Worm (Caenorhabditis elegans) whole organism, L4 larva: ENCODE results near the gene B0244.7.
A peak's percentile ranks its signal among the peaks of the same experiment; 100 is the strongest.

Experiments
- D1046.2 ChIP-seq: fragments of 200-800 bp; sonication (Bioruptor generic); IDR thresholded peaks from 2 replicates; pipeline ENCODE4 v1.3.6; 2022; ENCODE audit warnings: missing genetic modification characterization, missing compliant biosample characterization
- F44E2.7 ChIP-seq: fragments of 200-800 bp; sonication (Bioruptor generic); IDR thresholded peaks from 2 replicates; pipeline ENCODE4 v2.1.2; 2022; ENCODE audit warnings: missing genetic modification characterization, missing compliant biosample characterization
- T26A8.4 ChIP-seq: fragments of 200-800 bp; sonication (Bioruptor generic); IDR thresholded peaks from 2 replicates; pipeline ENCODE4 v1.3.6; 2022; ENCODE audit warnings: missing genetic modification characterization, missing compliant biosample characterization
- Y105C5A.15 ChIP-seq: fragments of 200-800 bp; sonication (Bioruptor generic); IDR thresholded peaks from 2 replicates; pipeline ENCODE4 v1.3.6; 2022; ENCODE audit warnings: missing genetic modification characterization, missing compliant biosample characterization
- Y48G9A.11 ChIP-seq: fragments of 200-800 bp; sonication (Bioruptor generic); IDR thresholded peaks from 2 replicates; pipeline ENCODE4 v1.3.6; 2022; ENCODE audit warnings: missing genetic modification reagents, missing genetic modification characterization, missing compliant biosample characterization
- Y5F2A.4 ChIP-seq: fragments of 200-800 bp; sonication (Bioruptor generic); optimal IDR thresholded peaks from 2 replicates; lab custom pipeline; 2018; ENCODE audit warnings: mild to moderate bottlenecking, missing genetic modification characterization, missing compliant biosample characterization
- ZK546.5 ChIP-seq, 2 experiments: sonication (generic microtip); optimal IDR thresholded peaks; 2 replicates each; lab custom pipeline; 2017; ENCODE audit warnings: missing biosample characterization in 2 of 2, missing genetic modification characterization in 2 of 2
- arid-1 ChIP-seq: fragments of 200-800 bp; sonication (Bioruptor generic); conservative IDR thresholded peaks from 2 replicates; pipeline ENCODE4 v1.3.6; 2022; ENCODE audit warnings: missing genetic modification reagents, missing genetic modification characterization, missing compliant biosample characterization
- ceh-20 ChIP-seq: fragments of 200-800 bp; sonication (Bioruptor generic); IDR thresholded peaks from 2 replicates; pipeline ENCODE4 v1.3.6; 2022; ENCODE audit warnings: missing genetic modification reagents, missing genetic modification characterization, missing compliant biosample characterization
- ceh-44 ChIP-seq: fragments of 200-800 bp; sonication (Bioruptor generic); IDR thresholded peaks from 2 replicates; pipeline ENCODE4 v1.3.6; 2022; ENCODE audit warnings: missing genetic modification reagents, missing genetic modification characterization, missing compliant biosample characterization
- cey-2 ChIP-seq: sonication (generic microtip); optimal IDR thresholded peaks from 3 replicates; lab custom pipeline; 2017; ENCODE audit warnings: missing genetic modification characterization, mild to moderate bottlenecking, missing compliant biosample characterization, antibody characterized with exemption, borderline replicate concordance; ENCODE audit not compliant: insufficient read depth
- daf-12 ChIP-seq: fragments of 150-350 bp; optimal IDR thresholded peaks from 2 replicates; lab custom pipeline; 2014; ENCODE audit warnings: missing biosample characterization, missing genetic modification reagents, missing genetic modification characterization
- dmd-6 ChIP-seq: fragments of 200-800 bp; sonication (Bioruptor generic); IDR thresholded peaks from 2 replicates; pipeline ENCODE4 v1.3.6; 2022; ENCODE audit warnings: missing genetic modification reagents, missing genetic modification characterization, missing compliant biosample characterization
- dmd-8 ChIP-seq: fragments of 200-800 bp; sonication (Bioruptor generic); IDR thresholded peaks from 2 replicates; pipeline ENCODE4 v1.3.6; 2022; ENCODE audit warnings: missing genetic modification characterization, missing compliant biosample characterization
- dmd-9 ChIP-seq: fragments of 200-800 bp; sonication (Bioruptor generic); IDR thresholded peaks from 2 replicates; pipeline ENCODE4 v1.3.6; 2022; ENCODE audit warnings: missing genetic modification reagents, missing genetic modification characterization, missing compliant biosample characterization
- duxl-1 ChIP-seq: sonication (generic microtip); optimal IDR thresholded peaks from 2 replicates; lab custom pipeline; 2016; ENCODE audit warnings: mild to moderate bottlenecking, missing genetic modification characterization, moderate library complexity, missing compliant biosample characterization; ENCODE audit not compliant: poor library complexity
- dve-1 ChIP-seq: sonication (generic microtip); optimal IDR thresholded peaks from 2 replicates; lab custom pipeline; 2017; ENCODE audit warnings: antibody characterized with exemption, mild to moderate bottlenecking, missing genetic modification characterization, missing compliant biosample characterization; ENCODE audit not compliant: insufficient read depth
- egl-27 ChIP-seq: sonication (generic microtip); optimal IDR thresholded peaks from 3 replicates; lab custom pipeline; 2017; ENCODE audit warnings: missing biosample characterization, missing genetic modification reagents, missing genetic modification characterization
- fos-1 ChIP-seq: fragments of 150-350 bp; optimal IDR thresholded peaks from 2 replicates; lab custom pipeline; 2014; ENCODE audit warnings: missing biosample characterization, missing genetic modification characterization
- hif-1 ChIP-seq, 2 experiments: sonication (generic microtip); optimal IDR thresholded peaks; 2 replicates each; lab custom pipeline; 2016 to 2017; ENCODE audit warnings: missing compliant biosample characterization in 2 of 2, missing genetic modification characterization in 2 of 2, missing genetic modification reagents in 2 of 2, missing genotype in 2 of 2, mild to moderate bottlenecking in 1 of 2
- hmg-1.1 ChIP-seq: fragments of 200-800 bp; sonication (Bioruptor generic); IDR thresholded peaks from 2 replicates; pipeline ENCODE4 v1.3.6; 2022; ENCODE audit warnings: missing genetic modification reagents, missing genetic modification characterization, missing compliant biosample characterization
- jun-1 ChIP-seq: fragments of 150-350 bp; optimal IDR thresholded peaks from 2 replicates; lab custom pipeline; 2014; ENCODE audit warnings: missing biosample characterization, missing genetic modification reagents, missing genetic modification characterization
- lin-1 ChIP-seq: fragments of 200-800 bp; sonication (Bioruptor generic); IDR thresholded peaks from 2 replicates; pipeline ENCODE4 v1.3.6; 2022; ENCODE audit warnings: missing genetic modification reagents, missing genetic modification characterization, missing compliant biosample characterization
- lin-38 ChIP-seq: fragments of 200-800 bp; sonication (Bioruptor generic); IDR thresholded peaks from 2 replicates; pipeline ENCODE4 v1.3.6; 2022; ENCODE audit warnings: missing genetic modification reagents, missing genetic modification characterization, missing compliant biosample characterization
- madf-5 ChIP-seq, 2 experiments: fragments of 200-800 bp; sonication (Bioruptor generic); IDR thresholded peaks; 2 replicates each; pipeline ENCODE4 v1.3.6; 2022; ENCODE audit warnings: missing compliant biosample characterization in 2 of 2, missing genetic modification characterization in 2 of 2
- madf-9 ChIP-seq: fragments of 200-800 bp; sonication (Bioruptor generic); conservative IDR thresholded peaks from 2 replicates; pipeline ENCODE4 v1.3.6; 2022; ENCODE audit warnings: missing genetic modification reagents, missing genetic modification characterization, missing compliant biosample characterization
- mxl-2 ChIP-seq: fragments of 200-800 bp; sonication (Bioruptor generic); conservative IDR thresholded peaks from 2 replicates; pipeline ENCODE4 v1.3.6; 2022; ENCODE audit warnings: missing genetic modification reagents, missing genetic modification characterization, missing compliant biosample characterization
- mxl-3 ChIP-seq: fragments of 200-800 bp; sonication (Bioruptor generic); optimal IDR thresholded peaks from 2 replicates; lab custom pipeline; 2018; ENCODE audit warnings: mild to moderate bottlenecking, missing genetic modification characterization, missing compliant biosample characterization
- nhr-10 ChIP-seq: fragments of 150-350 bp; optimal IDR thresholded peaks from 2 replicates; lab custom pipeline; 2014; ENCODE audit warnings: missing biosample characterization, missing genetic modification characterization
- nhr-102 ChIP-seq: sonication (generic microtip); optimal IDR thresholded peaks from 2 replicates; lab custom pipeline; 2016; ENCODE audit warnings: mild to moderate bottlenecking, missing genetic modification characterization, moderate library complexity, missing compliant biosample characterization
- nhr-111 ChIP-seq: fragments of 200-800 bp; sonication (Bioruptor generic); optimal IDR thresholded peaks from 2 replicates; lab custom pipeline; 2018; ENCODE audit warnings: mild to moderate bottlenecking, missing genetic modification characterization, missing compliant biosample characterization
- nhr-237 ChIP-seq: sonication (generic microtip); optimal IDR thresholded peaks from 2 replicates; lab custom pipeline; 2017; ENCODE audit warnings: missing biosample characterization, missing genetic modification characterization
- nhr-42 ChIP-seq: fragments of 200-800 bp; sonication (Bioruptor generic); IDR thresholded peaks from 2 replicates; pipeline ENCODE4 v1.3.6; 2022; ENCODE audit warnings: missing genetic modification characterization, missing compliant biosample characterization
- nhr-77 ChIP-seq: fragments of 150-350 bp; optimal IDR thresholded peaks from 2 replicates; lab custom pipeline; 2014; ENCODE audit warnings: missing biosample characterization, missing genetic modification characterization
- php-3 ChIP-seq: fragments of 200-800 bp; sonication (Bioruptor generic); IDR thresholded peaks from 2 replicates; pipeline ENCODE4 v1.3.6; 2022; ENCODE audit warnings: missing genetic modification reagents, missing genetic modification characterization, missing compliant biosample characterization
- saeg-2 ChIP-seq: fragments of 200-800 bp; sonication (Bioruptor generic); IDR thresholded peaks from 2 replicates; pipeline ENCODE4 v1.3.6; 2022; ENCODE audit warnings: missing genetic modification reagents, missing genetic modification characterization, missing compliant biosample characterization
- snpc-1.2 ChIP-seq: fragments of 200-800 bp; sonication (Bioruptor generic); IDR thresholded peaks from 2 replicates; pipeline ENCODE4 v1.3.6; 2022; ENCODE audit warnings: missing genetic modification reagents, missing genetic modification characterization, missing compliant biosample characterization
- snpc-4 ChIP-seq: fragments of 150-350 bp; optimal IDR thresholded peaks from 2 replicates; lab custom pipeline; 2014; ENCODE audit warnings: missing biosample characterization, missing genetic modification characterization
- spr-1 ChIP-seq: sonication (generic microtip); optimal IDR thresholded peaks from 2 replicates; lab custom pipeline; 2016; ENCODE audit warnings: mild to moderate bottlenecking, missing genetic modification characterization, missing compliant biosample characterization
- spr-3 ChIP-seq: fragments of 200-800 bp; sonication (Bioruptor generic); optimal IDR thresholded peaks from 2 replicates; lab custom pipeline; 2018; ENCODE audit warnings: mild to moderate bottlenecking, missing genetic modification characterization, missing compliant biosample characterization
- tag-97 ChIP-seq: fragments of 200-800 bp; sonication (Bioruptor generic); IDR thresholded peaks from 2 replicates; pipeline ENCODE4 v1.3.6; 2022; ENCODE audit warnings: missing genetic modification characterization, missing compliant biosample characterization
- tra-1 ChIP-seq: fragments of 200-800 bp; sonication (Bioruptor generic); IDR thresholded peaks from 2 replicates; pipeline ENCODE4 v1.3.6; 2022; ENCODE audit warnings: missing genetic modification reagents, missing genetic modification characterization, missing compliant biosample characterization
- unc-130 ChIP-seq: sonication (generic microtip); optimal IDR thresholded peaks from 2 replicates; lab custom pipeline; 2016; ENCODE audit warnings: missing genetic modification reagents, missing genetic modification characterization, missing compliant biosample characterization
- zip-11 ChIP-seq: fragments of 200-800 bp; sonication (Bioruptor generic); IDR thresholded peaks from 2 replicates; pipeline ENCODE4 v1.3.6; 2022; ENCODE audit warnings: missing genetic modification characterization, missing compliant biosample characterization
- zip-2 ChIP-seq: fragments of 150-350 bp; optimal IDR thresholded peaks from 2 replicates; lab custom pipeline; 2014; ENCODE audit warnings: missing biosample characterization, missing genetic modification characterization
- ztf-11 ChIP-seq: fragments of 150-350 bp; optimal IDR thresholded peaks from 2 replicates; lab custom pipeline; 2014; ENCODE audit warnings: missing biosample characterization, missing genetic modification characterization

The B0244.7 gene

ce11 chrIII:5705228-5705888 is 25.9 kb upstream of the B0244.7 start, which contains the start of gene swp-1 (continued):
- no peak for TF ChIP-seq ceh-44 (GFP tag; lab: Robert Waterston, UW)
- no peak for TF ChIP-seq hmg-1.1 (GFP tag; lab: Robert Waterston, UW)
- no peak for TF ChIP-seq dmd-9 (GFP tag; lab: Robert Waterston, UW)
- no peak for TF ChIP-seq madf-5 (GFP tag; IDR thresholded peaks at IDR 0.05; lab: Robert Waterston, UW)
- TF ChIP-seq fos-1 (tag; lab: Kevin White, UChicago): no peak
- TF ChIP-seq dve-1 (tag; lab: Kevin White, UChicago): no peak
- peak; percentile 48 for TF ChIP-seq lin-38 (GFP tag; lab: Robert Waterston, UW)
- TF ChIP-seq ceh-20 (GFP tag; lab: Robert Waterston, UW): no peak
- peak; percentile 3; the same call in 1 of the 2 replicates for TF ChIP-seq Y105C5A.15 (GFP tag; lab: Robert Waterston, UW)
- TF ChIP-seq ZK546.5 (tag; optimal IDR thresholded peaks at IDR 0.05; lab: Kevin White, UChicago): no peak
- no peak for TF ChIP-seq lin-1 (GFP tag; lab: Robert Waterston, UW)
- TF ChIP-seq Y48G9A.11 (GFP tag; lab: Robert Waterston, UW): peak; percentile 33; the same call in 1 of the 2 replicates
- no peak for TF ChIP-seq cey-2
- no peak for TF ChIP-seq nhr-77 (tag; lab: Kevin White, UChicago)
- TF ChIP-seq nhr-102: no peak
- TF ChIP-seq T26A8.4 (GFP tag; lab: Robert Waterston, UW): no peak
- peak; percentile 70 for TF ChIP-seq arid-1 (GFP tag; lab: Robert Waterston, UW)
- no peak for TF ChIP-seq zip-2
- TF ChIP-seq hif-1 (tag; optimal IDR thresholded peaks at IDR 0.05; lab: Kevin White, UChicago): no peak

- TF ChIP-seq snpc-1.2 (GFP tag; lab: Robert Waterston, UW) (no peak), madf-9 (GFP tag; lab: Robert Waterston, UW) (no peak; the same call in 1 of the 2 replicates), saeg-2 (GFP tag; lab: Robert Waterston, UW) (0 out of 2 replicates have a peak, but pooled peaks have one; percentile 14), unc-130 (GFP tag; lab: Kevin White, UChicago) (peak; percentile 56), lin-1 (GFP tag; lab: Robert Waterston, UW) (no peak), F44E2.7 (GFP tag; lab: Robert Waterston, UW) (no peak), nhr-77 (tag; lab: Kevin White, UChicago) (peak; percentile 96), D1046.2 (GFP tag; lab: Robert Waterston, UW) (no peak), nhr-237 (tag; lab: Kevin White, UChicago) (no peak), php-3 (GFP tag; lab: Robert Waterston, UW) (no peak), jun-1 (peak; percentile 27), nhr-111 (GFP tag; lab: Kevin White, UChicago) (no peak), zip-2 (peak; percentile 29), Y5F2A.4 (GFP tag; lab: Kevin White, UChicago) (no peak), tag-97 (GFP tag; lab: Robert Waterston, UW) (no peak), cey-2 (no peak), snpc-4 (tag; lab: Kevin White, UChicago) (no peak), spr-1 (peak; percentile 15), nhr-10 (tag; lab: Kevin White, UChicago) (no peak), egl-27 (tag; lab: Kevin White, UChicago) (no peak), ceh-20 (GFP tag; lab: Robert Waterston, UW) (peak; percentile 52; the same call in 1 of the 2 replicates), hmg-1.1 (GFP tag; lab: Robert Waterston, UW) (peak; percentile 77), tra-1 (GFP tag; lab: Robert Waterston, UW) (peak; percentile 65; the same call in 1 of the 2 replicates), hif-1 (tag; optimal IDR thresholded peaks at IDR 0.05; lab: Kevin White, UChicago) (peak in 1 of 2 experiments; percentile 77), dmd-8 (GFP tag; lab: Robert Waterston, UW) (no peak), ztf-11 (tag; lab: Kevin White, UChicago) (no peak), dmd-9 (GFP tag; lab: Robert Waterston, UW) (no peak), madf-5 (GFP tag; IDR thresholded peaks at IDR 0.05; lab: Robert Waterston, UW) (no peak), nhr-102 (peak; percentile 52), nhr-42 (no peak), spr-3 (GFP tag; lab: Kevin White, UChicago) (no peak), zip-11 (GFP tag; lab: Robert Waterston, UW) (no peak), dmd-6 (GFP tag; lab: Robert Waterston, UW) (peak; percentile 62), mxl-3 (GFP tag; lab: Kevin White, UChicago) (no peak), mxl-2 (GFP tag; lab: Robert Waterston, UW) (no peak), daf-12 (tag; lab: Kevin White, UChicago) (no peak), duxl-1 (no peak)
Observed at ce11 chrIII:5706077-5706627, 25.1 kb upstream of the B0244.7 start, which contains the start of gene rpl-23. Gene rpl-23 (minus strand): TSS chrIII:5706127.
